Worm (Caenorhabditis elegans) whole organism, L2 larva: ENCODE measurements around the gene him-10.

Experiments
- R02D3.7 ChIP-seq: fragments of 150-350 bp; optimal IDR thresholded peaks from 2 replicates; lab custom pipeline; 2014; ENCODE audit warnings: missing biosample characterization, missing genetic modification characterization
- dmd-4 ChIP-seq: sonication (generic microtip); optimal IDR thresholded peaks from 2 replicates; lab custom pipeline; 2017; ENCODE audit warnings: missing biosample characterization, missing genetic modification characterization
- elt-3 ChIP-seq: sonication (generic microtip); optimal IDR thresholded peaks from 2 replicates; lab custom pipeline; 2017; ENCODE audit warnings: missing biosample characterization, missing genetic modification characterization
- lin-11 ChIP-seq: fragments of 150-350 bp; sonication (generic microtip); optimal IDR thresholded peaks from 2 replicates; lab custom pipeline; 2014; ENCODE audit warnings: missing biosample characterization, missing genetic modification characterization, inconsistent platforms, mixed read lengths
- lin-13 ChIP-seq: fragments of 150-350 bp; optimal IDR thresholded peaks from 2 replicates; lab custom pipeline; 2014; ENCODE audit warnings: missing biosample characterization, missing genetic modification reagents, missing genetic modification characterization
- nhr-6 ChIP-seq: fragments of 150-350 bp; optimal IDR thresholded peaks from 2 replicates; lab custom pipeline; 2014; ENCODE audit warnings: missing biosample characterization, missing genetic modification characterization
- snpc-4 ChIP-seq: fragments of 150-350 bp; optimal IDR thresholded peaks from 2 replicates; lab custom pipeline; 2014; ENCODE audit warnings: missing biosample characterization, missing genetic modification characterization
- unc-39 ChIP-seq: fragments of 150-350 bp; optimal IDR thresholded peaks from 2 replicates; lab custom pipeline; 2014; ENCODE audit warnings: missing biosample characterization, missing genetic modification characterization
- ztf-11 ChIP-seq: sonication (generic microtip); optimal IDR thresholded peaks from 2 replicates; lab custom pipeline; 2017; ENCODE audit warnings: missing biosample characterization, missing genetic modification characterization

DNA sequence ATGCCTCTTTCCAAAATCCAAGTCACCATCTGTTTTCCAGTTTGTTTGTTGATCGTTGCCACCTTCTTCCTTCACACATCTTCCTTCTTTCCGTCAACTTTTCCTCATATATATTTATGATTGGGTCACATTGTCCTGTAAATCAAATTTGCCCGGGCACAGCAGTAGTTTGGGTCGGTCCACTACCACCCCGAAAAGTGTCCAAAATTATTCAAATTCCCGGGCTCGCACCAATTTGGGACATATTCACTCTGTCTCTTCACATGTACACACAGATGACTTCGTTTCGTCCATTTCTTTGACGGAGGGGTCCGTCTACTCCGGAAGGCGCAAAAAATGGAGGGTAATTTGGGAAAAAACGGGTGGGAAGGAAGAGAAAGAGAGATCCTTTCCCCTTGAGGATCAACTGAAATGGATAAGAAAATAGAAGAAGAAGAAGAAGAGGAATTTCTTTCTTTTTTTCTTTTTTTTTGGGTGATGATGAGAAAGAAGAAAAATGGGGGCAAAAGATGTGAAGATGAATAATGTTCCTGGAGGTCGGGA lies 23.9 kb downstream of the him-10 start:
- no peak for TF ChIP-seq ztf-11
- no peak for TF ChIP-seq elt-3 (tag; lab: Kevin White, UChicago)
- TF ChIP-seq snpc-4 (tag; lab: Kevin White, UChicago) = no peak
- no peak for TF ChIP-seq lin-13 (GFP tag; lab: Kevin White, UChicago)
- TF ChIP-seq R02D3.7 (tag; lab: Kevin White, UChicago) = no peak
- TF ChIP-seq dmd-4 = no peak
- no peak for TF ChIP-seq lin-11 (tag; lab: Kevin White, UChicago)
- no peak for TF ChIP-seq unc-39 (tag; lab: Kevin White, UChicago)
- TF ChIP-seq nhr-6 = no peak
